Worm (Caenorhabditis elegans) whole organism, midembryonic: ENCODE data around the gene C05B5.17.

Experiments
- cog-1 ChIP-seq: sonication (generic microtip); optimal IDR thresholded peaks from 2 replicates; lab custom pipeline; 2016; ENCODE audit warnings: missing genetic modification characterization, missing compliant biosample characterization
- flt-1 ChIP-seq: fragments of 200-800 bp; sonication (Bioruptor generic); IDR thresholded peaks from 2 replicates; pipeline ENCODE4 v1.3.6; 2022; ENCODE audit warnings: missing genetic modification characterization, missing compliant biosample characterization
- klf-2 ChIP-seq: fragments of 200-800 bp; sonication (Bioruptor generic); conservative IDR thresholded peaks from 2 replicates; pipeline ENCODE4 v1.3.6; 2022; ENCODE audit warnings: missing genetic modification reagents, missing genetic modification characterization, missing compliant biosample characterization
- med-1 ChIP-seq: sonication (generic microtip); optimal IDR thresholded peaks from 2 replicates; lab custom pipeline; 2017; ENCODE audit warnings: missing genetic modification characterization, mild to moderate bottlenecking, missing compliant biosample characterization, antibody characterized with exemption, missing genetic modification reagents; ENCODE audit not compliant: insufficient read depth
- ref-1 ChIP-seq: fragments of 200-800 bp; sonication (Bioruptor generic); conservative IDR thresholded peaks from 2 replicates; pipeline ENCODE4 v1.3.6; 2022; ENCODE audit warnings: missing genetic modification reagents, missing genetic modification characterization, missing compliant biosample characterization

DNA sequence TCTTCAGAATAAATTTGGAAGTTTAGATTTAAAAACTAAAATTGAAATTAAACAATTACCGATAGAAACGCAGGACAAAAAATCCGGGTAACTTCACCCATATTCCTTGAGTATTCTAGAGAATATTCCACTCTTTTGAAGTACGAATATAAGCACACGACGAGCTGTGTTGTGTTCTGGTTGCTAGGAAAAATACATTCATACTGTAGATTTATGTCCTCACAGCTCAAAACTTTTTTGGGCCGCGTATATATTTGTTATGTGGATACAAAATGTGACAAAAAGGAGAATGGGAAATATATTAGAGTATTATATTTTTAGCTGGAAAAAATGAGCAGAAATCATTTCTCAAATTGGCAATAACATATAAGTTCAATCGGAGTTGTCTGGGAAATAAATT is 34.1 kb upstream of the C05B5.17 start, which contains the start of gene M04D8.5:
- TF ChIP-seq med-1 (GFP tag; lab: Kevin White, UChicago) (no peak), cog-1 (tag; lab: Kevin White, UChicago) (no peak), ref-1 (GFP tag; lab: Robert Waterston, UW) (no peak), flt-1 (GFP tag; lab: Robert Waterston, UW) (no peak), klf-2 (GFP tag; lab: Robert Waterston, UW) (no peak)
